Fruit fly (Drosophila melanogaster) whole organism, embryonic: ENCODE data around the gene Chpf.

Source experiments
- CG10209 ChIP-seq: fragments of 200-800 bp; sonication (Bioruptor generic); optimal IDR thresholded peaks from 3 replicates; lab custom pipeline; 2017; ENCODE audit warnings: missing biosample characterization, mild to moderate bottlenecking, missing genetic modification characterization, missing genetic modification reagents
- CG10267 ChIP-seq: fragments of 200-800 bp; sonication (Bioruptor generic); optimal IDR thresholded peaks from 2 replicates; lab custom pipeline; 2018; ENCODE audit warnings: missing biosample characterization, mild to moderate bottlenecking, missing genetic modification characterization, moderate library complexity
- CG12236 ChIP-seq: fragments of 200-800 bp; sonication (Bioruptor generic); optimal IDR thresholded peaks from 2 replicates; lab custom pipeline; 2016; ENCODE audit warnings: missing biosample characterization, missing genetic modification characterization
- CG1233 ChIP-seq: fragments of 200-800 bp; sonication (Bioruptor generic); optimal IDR thresholded peaks from 4 replicates; lab custom pipeline; 2018; ENCODE audit warnings: missing biosample characterization, mild to moderate bottlenecking, missing genetic modification characterization
- CG12769 ChIP-seq: fragments of 200-800 bp; sonication (Bioruptor generic); optimal IDR thresholded peaks from 2 replicates; lab custom pipeline; 2019; ENCODE audit warnings: missing biosample characterization, mild to moderate bottlenecking, missing genetic modification characterization, moderate library complexity
- CG14441 ChIP-seq: fragments of 200-800 bp; sonication (Bioruptor generic); IDR thresholded peaks from 2 replicates; pipeline ENCODE4 v1.3.6; 2022; ENCODE audit warnings: missing biosample characterization, missing genetic modification characterization
- CG15011 ChIP-seq: fragments of 200-800 bp; sonication (Bioruptor generic); optimal IDR thresholded peaks from 3 replicates; lab custom pipeline; 2018; ENCODE audit warnings: missing biosample characterization, mild to moderate bottlenecking, missing genetic modification characterization
- CG1529 ChIP-seq: fragments of 200-800 bp; sonication (Bioruptor generic); optimal IDR thresholded peaks from 3 replicates; lab custom pipeline; 2018; ENCODE audit warnings: missing biosample characterization, missing genetic modification characterization
- CG15514 ChIP-seq: fragments of 200-800 bp; sonication (Bioruptor generic); optimal IDR thresholded peaks from 3 replicates; lab custom pipeline; 2017; ENCODE audit warnings: missing biosample characterization, missing genetic modification characterization, mild to moderate bottlenecking, moderate library complexity, missing genetic modification reagents
- CG15696 ChIP-seq: fragments of 200-800 bp; sonication (Bioruptor generic); optimal IDR thresholded peaks from 2 replicates; lab custom pipeline; 2019; ENCODE audit warnings: missing biosample characterization, mild to moderate bottlenecking, missing genetic modification characterization, moderate library complexity
- CG1602 ChIP-seq: fragments of 200-800 bp; sonication (Bioruptor generic); optimal IDR thresholded peaks from 3 replicates; lab custom pipeline; 2016; ENCODE audit warnings: missing biosample characterization, missing genetic modification characterization
- CG1647 ChIP-seq: fragments of 200-800 bp; sonication (Bioruptor generic); optimal IDR thresholded peaks from 3 replicates; lab custom pipeline; 2016; ENCODE audit warnings: missing biosample characterization, missing genetic modification characterization
- CG17612 ChIP-seq: fragments of 200-800 bp; sonication (Bioruptor generic); IDR thresholded peaks from 2 replicates; pipeline ENCODE4 v1.3.6; 2022; ENCODE audit warnings: missing biosample characterization, missing genetic modification characterization
- CG2116 ChIP-seq: fragments of 200-800 bp; sonication (Bioruptor generic); optimal IDR thresholded peaks from 3 replicates; lab custom pipeline; 2018; ENCODE audit warnings: missing biosample characterization, mild to moderate bottlenecking, missing genetic modification characterization
- CG2199 ChIP-seq: fragments of 200-800 bp; sonication (Bioruptor generic); IDR thresholded peaks from 3 replicates; pipeline ENCODE4 v1.3.6; 2022; ENCODE audit warnings: missing biosample characterization, missing genetic modification characterization
- CG4328 ChIP-seq: fragments of 200-800 bp; sonication (Bioruptor generic); optimal IDR thresholded peaks from 3 replicates; lab custom pipeline; 2017; ENCODE audit warnings: missing biosample characterization, missing genetic modification reagents, missing genetic modification characterization
- CG4424 ChIP-seq: fragments of 200-800 bp; sonication (Bioruptor generic); optimal IDR thresholded peaks from 3 replicates; lab custom pipeline; 2016; ENCODE audit warnings: missing biosample characterization, missing genetic modification characterization
- CG4707 ChIP-seq: fragments of 200-800 bp; sonication (Bioruptor generic); optimal IDR thresholded peaks from 2 replicates; lab custom pipeline; 2018; ENCODE audit warnings: missing biosample characterization, mild to moderate bottlenecking, missing genetic modification characterization, moderate library complexity
- CG4854 ChIP-seq: fragments of 200-800 bp; sonication (Bioruptor generic); optimal IDR thresholded peaks from 2 replicates; lab custom pipeline; 2016; ENCODE audit warnings: missing biosample characterization, missing genetic modification characterization, inconsistent platforms
- CG6654 ChIP-seq: fragments of 200-800 bp; sonication (Bioruptor generic); optimal IDR thresholded peaks from 2 replicates; lab custom pipeline; 2017; ENCODE audit warnings: missing biosample characterization, mild to moderate bottlenecking, missing genetic modification characterization
- CG9797 ChIP-seq: fragments of 200-800 bp; sonication (Bioruptor generic); optimal IDR thresholded peaks from 3 replicates; lab custom pipeline; 2018; ENCODE audit warnings: missing biosample characterization, mild to moderate bottlenecking, missing genetic modification characterization
- CTCF ChIP-seq: fragments of 200-800 bp; sonication (Bioruptor generic); optimal IDR thresholded peaks from 2 replicates; lab custom pipeline; 2017; ENCODE audit warnings: missing biosample characterization, mild to moderate bottlenecking, missing genetic modification characterization, moderate library complexity
- CkIIα-i1 ChIP-seq: fragments of 200-800 bp; sonication (Bioruptor generic); IDR thresholded peaks from 2 replicates; pipeline ENCODE4 v1.3.6; 2022; ENCODE audit warnings: missing biosample characterization, missing genetic modification characterization
- CrebB ChIP-seq: fragments of 200-800 bp; sonication (Bioruptor generic); optimal IDR thresholded peaks from 3 replicates; lab custom pipeline; 2018; ENCODE audit warnings: missing biosample characterization, mild to moderate bottlenecking, missing genetic modification characterization
- D19A ChIP-seq: fragments of 200-800 bp; optimal IDR thresholded peaks from 3 replicates; lab custom pipeline; 2019; ENCODE audit warnings: missing biosample characterization, mild to moderate bottlenecking, missing genetic modification characterization, moderate library complexity
- Dek ChIP-seq: fragments of 200-800 bp; sonication (Bioruptor generic); optimal IDR thresholded peaks from 3 replicates; lab custom pipeline; 2019; ENCODE audit warnings: missing biosample characterization, mild to moderate bottlenecking, missing genetic modification characterization, moderate library complexity
- Dfd ChIP-seq, 2 experiments: fragments of >200 bp; optimal IDR thresholded peaks; 2 replicates each; lab custom pipeline; 2017; ENCODE audit warnings: missing biosample characterization in 2 of 2, missing genetic modification characterization in 2 of 2
- Elba2 ChIP-seq: fragments of 200-800 bp; sonication (Bioruptor generic); optimal IDR thresholded peaks from 3 replicates; lab custom pipeline; 2016; ENCODE audit warnings: missing biosample characterization, missing genetic modification characterization
- Ets65A ChIP-seq: fragments of 200-800 bp; sonication (Bioruptor generic); peaks from one replicate; lab custom pipeline; 2016; ENCODE audit warnings: missing biosample characterization, missing genetic modification characterization
- GATAe ChIP-seq: fragments of 200-800 bp; sonication (Bioruptor generic); conservative IDR thresholded peaks from 2 replicates; pipeline ENCODE4 v1.3.6; 2022; ENCODE audit warnings: missing biosample characterization, missing genetic modification characterization
- Gug ChIP-seq: fragments of 200-800 bp; sonication (Bioruptor generic); IDR thresholded peaks from 4 replicates; pipeline ENCODE4 v1.3.6; 2022; ENCODE audit warnings: missing biosample characterization, missing genetic modification characterization
- NFAT ChIP-seq: fragments of 200-800 bp; sonication (Bioruptor generic); IDR thresholded peaks from 2 replicates; pipeline ENCODE4 v1.3.6; 2022; ENCODE audit warnings: missing biosample characterization, missing genetic modification characterization
- Sry-β ChIP-seq: fragments of 200-800 bp; sonication (Bioruptor generic); optimal IDR thresholded peaks from 2 replicates; lab custom pipeline; 2018; ENCODE audit warnings: missing biosample characterization, mild to moderate bottlenecking, missing genetic modification characterization, moderate library complexity
- Trl ChIP-seq, 3 experiments: fragments of >200 bp in 2 of 3; fragments of 200-800 bp in 1 of 3; sonication (Bioruptor generic) in 1 of 3; optimal IDR thresholded peaks; 2 replicates in 1 of 3; 3 replicates in 2 of 3; lab custom pipeline; 2016 to 2017; ENCODE audit warnings: missing biosample characterization in 1 of 3, missing genetic modification characterization in 1 of 3
- bab2 ChIP-seq: fragments of 200-800 bp; sonication (Bioruptor generic); optimal IDR thresholded peaks from 2 replicates; lab custom pipeline; 2016; ENCODE audit warnings: missing biosample characterization, missing genetic modification characterization
- cato ChIP-seq: fragments of 200-800 bp; sonication (Bioruptor generic); optimal IDR thresholded peaks from 2 replicates; lab custom pipeline; 2016; ENCODE audit warnings: missing biosample characterization, missing genetic modification characterization, borderline replicate concordance
- dysf ChIP-seq: fragments of 200-800 bp; sonication (Bioruptor generic); IDR thresholded peaks from 3 replicates; pipeline ENCODE4 v1.3.6; 2022; ENCODE audit warnings: missing biosample characterization, missing genetic modification characterization
- grau ChIP-seq: fragments of 200-800 bp; optimal IDR thresholded peaks from 3 replicates; lab custom pipeline; 2019; ENCODE audit warnings: missing biosample characterization, mild to moderate bottlenecking, missing genetic modification characterization, moderate library complexity
- inv ChIP-seq: fragments of 200-800 bp; sonication (Bioruptor generic); IDR thresholded peaks from 2 replicates; pipeline ENCODE4 v1.3.6; 2022; ENCODE audit warnings: missing biosample characterization, missing genetic modification characterization; ENCODE audit not compliant: partially characterized antibody
- oc ChIP-seq: fragments of 200-800 bp; sonication (Bioruptor generic); optimal IDR thresholded peaks from 2 replicates; lab custom pipeline; 2018; ENCODE audit warnings: missing biosample characterization, mild to moderate bottlenecking, missing genetic modification characterization, moderate library complexity
- pan ChIP-seq, 4 experiments: fragments of >200 bp in 3 of 4; fragments of 200-800 bp in 1 of 4; sonication (Bioruptor generic) in 1 of 4; optimal IDR thresholded peaks in 3 of 4; IDR thresholded peaks in 1 of 4; 2 replicates each; pipeline versions ENCODE4 v1.3.6 to Lab custom; 2017 to 2022; ENCODE audit warnings: missing biosample characterization in 2 of 4, missing genetic modification characterization in 2 of 4, mixed read lengths in 1 of 4
- pita ChIP-seq: fragments of 200-800 bp; sonication (Bioruptor generic); optimal IDR thresholded peaks from 2 replicates; lab custom pipeline; 2017; ENCODE audit warnings: missing biosample characterization, mild to moderate bottlenecking, missing genetic modification characterization
- rib ChIP-seq: fragments of 200-800 bp; sonication (Bioruptor generic); IDR thresholded peaks from 2 replicates; pipeline ENCODE4 v1.3.6; 2022; ENCODE audit warnings: missing biosample characterization, missing genetic modification characterization
- ro ChIP-seq: fragments of 200-800 bp; sonication (Bioruptor generic); IDR thresholded peaks from 2 replicates; pipeline ENCODE4 v1.3.6; 2022; ENCODE audit warnings: missing biosample characterization, missing genetic modification characterization
- salm ChIP-seq: fragments of 200-800 bp; sonication (Bioruptor generic); optimal IDR thresholded peaks from 2 replicates; lab custom pipeline; 2018; ENCODE audit warnings: missing biosample characterization, mild to moderate bottlenecking, missing genetic modification characterization
- ssp ChIP-seq: fragments of 200-800 bp; sonication (Bioruptor generic); IDR thresholded peaks from 2 replicates; pipeline ENCODE4 v1.3.6; 2022; ENCODE audit warnings: missing biosample characterization, missing genetic modification characterization
- sug ChIP-seq: fragments of 200-800 bp; optimal IDR thresholded peaks from 2 replicates; lab custom pipeline; 2019; ENCODE audit warnings: missing biosample characterization, mild to moderate bottlenecking, missing genetic modification characterization, moderate library complexity
- tll ChIP-seq, 2 experiments: fragments of 200-800 bp in 1 of 2; fragments of >200 bp in 1 of 2; sonication (Bioruptor generic) in 1 of 2; optimal IDR thresholded peaks; 2 replicates each; lab custom pipeline; 2017 to 2019; ENCODE audit warnings: missing biosample characterization in 2 of 2, missing genetic modification characterization in 2 of 2, mild to moderate bottlenecking in 1 of 2, moderate library complexity in 1 of 2
- vfl ChIP-seq: fragments of 200-800 bp; sonication (Bioruptor generic); optimal IDR thresholded peaks from 2 replicates; lab custom pipeline; 2016; ENCODE audit warnings: missing biosample characterization, missing genetic modification characterization

The Chpf gene

dm6 chrX:13130175-13130822, 18.0 kb upstream of the Chpf start (continued):
- TF ChIP-seq oc (tag; lab: Kevin White, UChicago), result no peak
- TF ChIP-seq cato (GFP tag; lab: Kevin White, UChicago), result no peak
- TF ChIP-seq CkIIα-i1 (GFP tag; lab: Robert Waterston, UW), result no peak
- no peak for TF ChIP-seq Dfd (GFP tag; optimal IDR thresholded peaks at IDR 0.05; lab: Kevin White, UChicago)
- TF ChIP-seq Elba2 (GFP tag; lab: Kevin White, UChicago), result no peak
- peak; percentile 77 for TF ChIP-seq sug (tag; lab: Kevin White, UChicago)
- no peak for TF ChIP-seq CG17612 (GFP tag; lab: Robert Waterston, UW)
- peak; percentile 56; the same call in 2 of the 3 replicates for TF ChIP-seq dysf (GFP tag; lab: Robert Waterston, UW)
- no peak for TF ChIP-seq ro (GFP tag; lab: Robert Waterston, UW)
- peak; percentile 72 for TF ChIP-seq CG4328 (GFP tag; lab: Kevin White, UChicago)
- peak; percentile 21 for TF ChIP-seq CG15514 (GFP tag; lab: Kevin White, UChicago)
- TF ChIP-seq CG15011 (GFP tag; lab: Kevin White, UChicago), result peak; percentile 69
- peak; percentile 28 for TF ChIP-seq CG4854 (GFP tag; lab: Kevin White, UChicago)
- TF ChIP-seq CG15696 (tag; lab: Kevin White, UChicago), result peak; percentile 74
- TF ChIP-seq CG14441 (GFP tag; lab: Robert Waterston, UW), result 0 out of 2 replicates have a peak, but pooled peaks have one; percentile 9
- peak; percentile 81 for TF ChIP-seq CG10209 (GFP tag; lab: Kevin White, UChicago)
- TF ChIP-seq rib, result no peak
- TF ChIP-seq CG1529 (GFP tag; lab: Kevin White, UChicago), result peak; percentile 73
- TF ChIP-seq D19A, result peak; percentile 80
- TF ChIP-seq CG2116 (GFP tag; lab: Kevin White, UChicago), result peak; percentile 17
- peak; percentile 52 for TF ChIP-seq bab2 (GFP tag; lab: Kevin White, UChicago)
- no peak for TF ChIP-seq Trl (optimal IDR thresholded peaks at IDR 0.05; lab: Kevin White, UChicago)
- TF ChIP-seq Trl (GFP tag; optimal IDR thresholded peaks at IDR 0.05; lab: Kevin White, UChicago), result peak; percentile 23
- TF ChIP-seq CG6654 (GFP tag; lab: Kevin White, UChicago), result peak; percentile 52
- TF ChIP-seq CG1602 (GFP tag; lab: Kevin White, UChicago), result peak; percentile 73
- TF ChIP-seq ssp, result no peak
- TF ChIP-seq CG10267 (tag; lab: Kevin White, UChicago), result peak; percentile 62
- no peak for TF ChIP-seq CG2199 (GFP tag; lab: Robert Waterston, UW)
- TF ChIP-seq Gug (GFP tag; lab: Robert Waterston, UW), result no peak
- no peak for TF ChIP-seq Sry-β (GFP tag; lab: Kevin White, UChicago)
- TF ChIP-seq CG9797 (GFP tag; lab: Kevin White, UChicago), result no peak
- peak; percentile 82 for TF ChIP-seq grau (tag; lab: Kevin White, UChicago)
- TF ChIP-seq inv (GFP tag; lab: Robert Waterston, UW), result no peak
- TF ChIP-seq Ets65A (GFP tag; lab: Kevin White, UChicago), result peak; percentile 97
- no peak for TF ChIP-seq tll (GFP tag; optimal IDR thresholded peaks at IDR 0.05; lab: Kevin White, UChicago)
- TF ChIP-seq CG1647, result peak; percentile 40
- TF ChIP-seq vfl, result no peak
- peak; percentile 54 for TF ChIP-seq Dek (tag; lab: Kevin White, UChicago)
- no peak for TF ChIP-seq NFAT (GFP tag; lab: Robert Waterston, UW)
- peak; percentile 16 for TF ChIP-seq CrebB
- TF ChIP-seq CG4424 (GFP tag; lab: Kevin White, UChicago), result peak; percentile 73
- TF ChIP-seq GATAe (GFP tag; lab: Robert Waterston, UW), result no peak
- peak; percentile 50 for TF ChIP-seq CG12769
- no peak for TF ChIP-seq pan (optimal IDR thresholded peaks at IDR 0.05; lab: Kevin White, UChicago)
- TF ChIP-seq pan (GFP tag; optimal IDR thresholded peaks at IDR 0.05 in 1 of 2, IDR thresholded peaks at IDR 0.05 in 1 of 2), result no peak
- TF ChIP-seq salm, result peak; percentile 54
- TF ChIP-seq CG12236 (GFP tag; lab: Kevin White, UChicago), result peak; percentile 28
- TF ChIP-seq CTCF (GFP tag; lab: Kevin White, UChicago), result peak; percentile 5
- peak; percentile 18 for TF ChIP-seq CG4707
- TF ChIP-seq CG1233, result peak; percentile 77
- TF ChIP-seq pita (GFP tag; lab: Kevin White, UChicago), result no peak
